Worm (Caenorhabditis elegans): Measurements from ENCODE around the gene F54E4.2.

DNA sequence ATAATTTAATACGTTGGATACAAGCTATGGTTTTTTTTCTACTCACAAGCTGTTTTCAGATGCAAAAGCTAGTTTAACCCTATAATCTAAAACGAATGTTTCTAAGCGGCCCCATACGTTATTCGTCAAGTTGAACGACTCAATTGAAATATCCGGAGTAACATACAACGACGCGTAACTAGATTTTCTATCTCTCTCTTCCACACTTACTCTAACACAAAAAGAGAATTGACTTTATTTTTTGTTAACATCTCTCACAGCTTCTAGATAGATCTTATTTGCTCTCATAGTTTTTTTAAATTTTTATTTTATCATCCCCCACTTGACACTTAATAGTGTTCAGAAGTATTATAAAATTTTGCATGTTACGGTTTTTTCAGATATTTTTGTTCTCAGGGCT is 35.5 kb downstream of the F54E4.2 start:
- TF ChIP-seq tab-1 (GFP tag; IDR thresholded peaks at IDR 0.05) (no peak), ztf-23 (GFP tag; IDR thresholded peaks at IDR 0.05) (no peak), T22C8.4 (GFP tag; IDR thresholded peaks at IDR 0.05) (no peak), med-1 (GFP tag; optimal IDR thresholded peaks at IDR 0.05; ENCODE audit: insufficient read depth) (no peak), flt-1 (GFP tag; IDR thresholded peaks at IDR 0.05) (no peak), ref-1 (GFP tag; conservative IDR thresholded peaks at IDR 0.05) (no peak)
